Fruit fly (Drosophila melanogaster): ENCODE results near the gene AgmNAT.

dm6 chrX:5789187-5789586 lies 26.4 kb downstream of the AgmNAT start, which contains the start of gene CG15767:
- TF ChIP-seq usp (GFP tag; optimal IDR thresholded peaks at IDR 0.05) (no peak), Dll (optimal IDR thresholded peaks at IDR 0.05) (no peak), pan (optimal IDR thresholded peaks at IDR 0.05) (no peak), psq (optimal IDR thresholded peaks at IDR 0.05) (no peak), CG8478 (optimal IDR thresholded peaks at IDR 0.05) (no peak), EcR (GFP tag; optimal IDR thresholded peaks at IDR 0.05) (no peak)
